Fruit fly (Drosophila melanogaster) whole organism, pupa: Measurements from ENCODE around the gene Naa15-16.

Source experiments
- CG10348 ChIP-seq: fragments of 200-800 bp; sonication (Bioruptor generic); IDR thresholded peaks from 2 replicates; pipeline ENCODE4 v1.3.6; 2022; ENCODE audit warnings: missing biosample characterization, missing genetic modification characterization
- CG12605 ChIP-seq: fragments of 200-800 bp; sonication (Bioruptor generic); IDR thresholded peaks from 2 replicates; pipeline ENCODE4 v1.3.6; 2022; ENCODE audit warnings: missing biosample characterization, missing genetic modification characterization
- CG13204 ChIP-seq: fragments of 200-800 bp; sonication (Bioruptor generic); optimal IDR thresholded peaks from 2 replicates; lab custom pipeline; 2018; ENCODE audit warnings: missing biosample characterization, mild to moderate bottlenecking, missing genetic modification characterization, moderate library complexity
- CG14655 ChIP-seq: fragments of 200-800 bp; sonication (Bioruptor generic); optimal IDR thresholded peaks from 3 replicates; lab custom pipeline; 2017; ENCODE audit warnings: mild to moderate bottlenecking, missing biosample characterization, missing genetic modification reagents, missing genetic modification characterization
- CG15710 ChIP-seq: fragments of 200-800 bp; sonication (Bioruptor generic); optimal IDR thresholded peaks from 2 replicates; lab custom pipeline; 2018; ENCODE audit warnings: missing biosample characterization, mild to moderate bottlenecking, missing genetic modification characterization, moderate library complexity
- CG17806 ChIP-seq: fragments of 200-800 bp; sonication (Bioruptor generic); optimal IDR thresholded peaks from 2 replicates; lab custom pipeline; 2018; ENCODE audit warnings: missing biosample characterization, mild to moderate bottlenecking, missing genetic modification characterization, moderate library complexity
- CG32121 ChIP-seq: fragments of 200-800 bp; sonication (Bioruptor generic); IDR thresholded peaks from 2 replicates; pipeline ENCODE4 v1.3.6; 2022; ENCODE audit warnings: missing biosample characterization, missing genetic modification characterization
- CG34367 ChIP-seq: fragments of 200-800 bp; sonication (Bioruptor generic); optimal IDR thresholded peaks from 2 replicates; lab custom pipeline; 2018; ENCODE audit warnings: missing biosample characterization, mild to moderate bottlenecking, missing genetic modification characterization
- CG4496 ChIP-seq: fragments of 200-800 bp; sonication (Bioruptor generic); IDR thresholded peaks from 3 replicates; pipeline ENCODE4 v1.3.6; 2022; ENCODE audit warnings: missing biosample characterization, missing genetic modification characterization
- CG8159 ChIP-seq: fragments of 200-800 bp; sonication (Bioruptor generic); optimal IDR thresholded peaks from 3 replicates; lab custom pipeline; 2018; ENCODE audit warnings: missing biosample characterization, mild to moderate bottlenecking, missing genetic modification characterization, moderate library complexity
- CG8301 ChIP-seq: fragments of 200-800 bp; sonication (Bioruptor generic); optimal IDR thresholded peaks from 2 replicates; lab custom pipeline; 2018; ENCODE audit warnings: missing biosample characterization, mild to moderate bottlenecking, missing genetic modification characterization
- CG9948 ChIP-seq: fragments of 200-800 bp; sonication (Bioruptor generic); optimal IDR thresholded peaks from 2 replicates; lab custom pipeline; 2018; ENCODE audit warnings: missing biosample characterization, mild to moderate bottlenecking, missing genetic modification characterization, moderate library complexity
- D1 ChIP-seq: fragments of 200-800 bp; sonication (Bioruptor generic); optimal IDR thresholded peaks from 2 replicates; lab custom pipeline; 2018; ENCODE audit warnings: missing biosample characterization, mild to moderate bottlenecking, missing genetic modification characterization, moderate library complexity
- EcR ChIP-seq: fragments of 200-800 bp; sonication (Bioruptor generic); optimal IDR thresholded peaks from 3 replicates; lab custom pipeline; 2019; ENCODE audit warnings: missing biosample characterization, missing genetic modification characterization, mild to moderate bottlenecking, moderate library complexity, missing genetic modification reagents
- Ets98B ChIP-seq: fragments of 200-800 bp; sonication (Bioruptor generic); IDR thresholded peaks from 2 replicates; pipeline ENCODE4 v1.3.6; 2022; ENCODE audit warnings: missing biosample characterization, missing genetic modification characterization
- Pif1A ChIP-seq: fragments of 200-800 bp; sonication (Bioruptor generic); optimal IDR thresholded peaks from 3 replicates; lab custom pipeline; 2016; ENCODE audit warnings: missing biosample characterization, missing genetic modification characterization
- Pif1B ChIP-seq: fragments of 200-800 bp; sonication (Bioruptor generic); optimal IDR thresholded peaks from 3 replicates; lab custom pipeline; 2016; ENCODE audit warnings: missing biosample characterization, missing genetic modification characterization
- Snoo ChIP-seq: fragments of 200-800 bp; sonication (Bioruptor generic); optimal IDR thresholded peaks from 3 replicates; lab custom pipeline; 2017; ENCODE audit warnings: missing biosample characterization, mild to moderate bottlenecking, missing genetic modification characterization, inconsistent platforms
- fd96Ca ChIP-seq: fragments of 200-800 bp; sonication (Bioruptor generic); IDR thresholded peaks from 3 replicates; pipeline ENCODE4 v1.3.6; 2022; ENCODE audit warnings: missing biosample characterization, missing genetic modification characterization
- gl ChIP-seq: fragments of 200-800 bp; sonication (Bioruptor generic); optimal IDR thresholded peaks from 2 replicates; lab custom pipeline; 2018; ENCODE audit warnings: missing biosample characterization, mild to moderate bottlenecking, missing genetic modification characterization
- rn ChIP-seq: fragments of 200-800 bp; sonication (Bioruptor generic); IDR thresholded peaks from 2 replicates; pipeline ENCODE4 v1.3.6; 2022; ENCODE audit warnings: missing biosample characterization, missing genetic modification characterization

Naa15-16 gene

DNA sequence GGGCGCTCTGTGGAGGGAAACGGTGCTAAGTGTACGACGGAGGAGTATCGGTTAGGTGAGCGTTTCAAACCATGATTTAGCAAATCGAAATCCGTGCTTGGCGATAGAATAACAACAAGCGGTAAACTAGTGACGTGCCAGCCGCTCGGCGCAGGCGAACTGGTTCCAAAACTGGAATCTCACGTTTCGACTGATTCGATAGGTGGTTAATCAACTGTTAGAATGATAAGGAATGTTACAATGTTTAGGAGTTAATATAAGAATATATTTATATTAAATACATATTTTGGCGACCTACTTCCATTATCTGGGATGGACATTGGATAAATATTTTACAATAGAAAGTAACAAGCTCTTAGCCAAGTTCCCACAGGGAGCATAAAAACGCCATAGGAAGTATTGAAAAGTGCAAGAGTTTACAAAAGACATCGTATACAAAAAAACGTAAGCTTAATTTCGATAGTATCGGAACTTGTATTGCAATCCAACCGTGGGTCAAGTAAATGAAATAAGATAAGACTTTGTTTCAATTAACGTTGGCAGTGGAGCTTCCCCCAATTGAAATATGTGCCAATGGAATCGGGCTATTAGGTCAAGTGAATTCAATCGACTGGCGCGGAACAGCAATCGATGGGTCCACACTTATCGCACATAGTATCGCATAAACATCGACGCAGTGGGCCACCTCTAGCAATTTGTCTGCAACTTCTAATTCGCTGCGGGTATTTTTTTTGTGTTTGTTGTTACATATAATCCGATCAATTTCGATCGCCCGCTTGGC is 15.2 kb downstream of the Naa15-16 start, which contains the start of the genes ksh, CG14200 and Pfrx:
Gene ksh, minus strand, starts transcription at position 163 of the 781 bp plus-strand sequence.
Gene CG14200, plus strand, starts transcription at position 676 of the 781 bp plus-strand sequence.
Gene Pfrx, plus strand, starts transcription at position 676 of the 781 bp plus-strand sequence.
- TF ChIP-seq CG4496 (GFP tag; lab: Robert Waterston, UW) = no peak
- no peak for TF ChIP-seq CG32121 (GFP tag; lab: Robert Waterston, UW)
- TF ChIP-seq CG8159 (tag; lab: Kevin White, UChicago) = no peak
- TF ChIP-seq rn (GFP tag; lab: Robert Waterston, UW) = no peak
- no peak for TF ChIP-seq Pif1A (GFP tag; lab: Kevin White, UChicago)
- TF ChIP-seq CG13204 = no peak
- no peak for TF ChIP-seq Ets98B
- TF ChIP-seq Snoo = no peak
- TF ChIP-seq CG17806 = no peak
- TF ChIP-seq CG34367 (tag; lab: Kevin White, UChicago) = no peak
- no peak for TF ChIP-seq gl (tag; lab: Kevin White, UChicago)
- no peak for TF ChIP-seq CG10348
- TF ChIP-seq CG9948 (tag; lab: Kevin White, UChicago) = no peak
- TF ChIP-seq Pif1B (GFP tag; lab: Kevin White, UChicago) = no peak
- TF ChIP-seq CG14655 (GFP tag; lab: Kevin White, UChicago) = no peak
- no peak for TF ChIP-seq CG8301 (tag; lab: Kevin White, UChicago)
- no peak for TF ChIP-seq EcR
- no peak for TF ChIP-seq CG12605 (GFP tag; lab: Robert Waterston, UW)
- TF ChIP-seq fd96Ca (GFP tag; lab: Robert Waterston, UW) = no peak
- no peak for TF ChIP-seq D1 (tag; lab: Kevin White, UChicago)

DNA sequence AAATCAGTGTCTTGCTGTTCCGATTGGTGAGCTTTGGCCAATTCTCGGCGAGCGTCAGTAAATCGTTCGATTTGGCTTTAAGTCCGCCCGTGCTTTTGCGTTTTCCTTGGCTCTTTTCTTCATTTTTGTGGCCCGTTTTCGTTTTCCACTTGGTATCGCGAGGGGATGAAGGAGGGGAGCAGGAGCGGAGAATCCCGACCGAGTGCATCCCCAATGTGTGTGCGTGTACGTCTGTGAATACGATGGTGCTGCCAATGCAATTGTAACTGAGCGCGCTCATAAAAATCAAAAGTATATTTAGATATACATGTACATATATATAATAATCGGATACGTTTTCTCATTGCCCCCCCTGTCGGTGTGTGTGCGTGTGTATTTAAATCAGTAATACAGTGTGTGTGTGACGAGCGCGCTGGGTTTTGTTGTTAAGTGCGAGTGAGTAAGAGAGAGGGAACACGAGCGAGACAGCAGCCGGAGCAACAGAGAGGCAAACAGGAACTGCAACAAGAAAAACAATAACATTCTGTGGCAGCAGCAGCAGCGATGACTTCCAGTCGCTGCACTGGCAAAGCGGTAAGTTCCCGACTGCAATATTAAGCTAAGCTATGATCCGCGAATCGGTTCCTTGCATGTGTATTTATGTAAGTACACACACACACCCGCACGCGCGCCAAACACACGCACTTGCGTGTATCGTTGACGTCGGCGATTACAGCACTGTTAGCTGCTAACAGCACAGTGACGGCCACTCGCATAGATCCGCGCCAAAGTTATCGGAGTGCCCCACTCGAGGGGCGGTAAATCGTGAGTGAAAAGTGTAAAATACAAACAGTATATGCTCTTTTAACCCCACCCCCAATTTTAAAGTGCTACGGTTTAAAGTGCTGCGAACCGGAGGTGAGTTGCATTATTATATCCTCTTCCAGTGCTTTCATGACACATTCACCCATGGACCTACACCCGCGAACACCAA is 16.1 kb downstream of the Naa15-16 start:
- TF ChIP-seq Snoo (peak; percentile 60), Pif1A (GFP tag; lab: Kevin White, UChicago) (no peak), CG34367 (tag; lab: Kevin White, UChicago) (peak; percentile 61), CG8301 (tag; lab: Kevin White, UChicago) (peak; percentile 67), D1 (tag; lab: Kevin White, UChicago) (no peak), CG13204 (peak; percentile 16), CG14655 (GFP tag; lab: Kevin White, UChicago) (no peak), EcR (no peak), CG10348 (no peak), rn (GFP tag; lab: Robert Waterston, UW) (0 out of 2 replicates have a peak, but pooled peaks have one; percentile 5), Pif1B (GFP tag; lab: Kevin White, UChicago) (no peak), CG15710 (tag; lab: Kevin White, UChicago) (peak; percentile 59), CG8159 (tag; lab: Kevin White, UChicago) (peak; percentile 68), gl (tag; lab: Kevin White, UChicago) (no peak), CG9948 (tag; lab: Kevin White, UChicago) (peak; percentile 62), CG17806 (peak; percentile 41), CG32121 (GFP tag; lab: Robert Waterston, UW) (peak; percentile 58; the same call in 1 of the 2 replicates), CG12605 (GFP tag; lab: Robert Waterston, UW) (peak; percentile 55), Ets98B (peak; percentile 76), fd96Ca (GFP tag; lab: Robert Waterston, UW) (peak; percentile 86), CG4496 (GFP tag; lab: Robert Waterston, UW) (peak; percentile 80; the same call in 2 of the 3 replicates)
- TF ChIP-seq, all 21 proteins: peak for 14

DNA sequence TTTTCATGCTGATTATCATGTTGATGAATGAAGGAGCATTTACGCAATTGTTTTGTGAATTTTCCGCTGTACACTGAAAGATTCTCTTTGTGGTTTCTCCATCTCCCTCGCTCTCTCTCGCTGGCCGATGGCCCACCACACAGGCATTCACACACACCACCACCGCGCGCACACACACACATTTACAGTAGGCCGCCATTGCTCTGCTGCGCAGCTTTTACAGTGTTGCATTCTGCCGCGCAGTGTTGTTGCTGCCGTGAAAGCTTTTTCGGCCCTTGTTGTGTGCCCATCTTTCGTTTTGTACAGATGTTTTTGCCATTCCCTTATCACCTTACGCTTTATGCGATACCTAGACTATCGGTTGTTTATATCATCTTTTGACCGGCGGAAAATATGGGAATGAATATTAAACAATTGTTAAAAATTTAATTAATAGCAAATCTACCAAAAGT is 17.1 kb downstream of the Naa15-16 start:
- no peak for TF ChIP-seq CG10348
- TF ChIP-seq CG34367 (tag; lab: Kevin White, UChicago) = no peak
- no peak for TF ChIP-seq EcR
- TF ChIP-seq CG4496 (GFP tag; lab: Robert Waterston, UW) = peak; percentile 55; the same call in 1 of the 3 replicates
- TF ChIP-seq CG12605 (GFP tag; lab: Robert Waterston, UW) = peak; percentile 36; the same call in 1 of the 2 replicates
- no peak for TF ChIP-seq CG9948 (tag; lab: Kevin White, UChicago)
- no peak for TF ChIP-seq CG8301 (tag; lab: Kevin White, UChicago)
- TF ChIP-seq D1 (tag; lab: Kevin White, UChicago) = no peak
- no peak for TF ChIP-seq Pif1B (GFP tag; lab: Kevin White, UChicago)
- no peak for TF ChIP-seq CG13204
- no peak for TF ChIP-seq CG17806
- peak; percentile 29; the same call in 1 of the 2 replicates for TF ChIP-seq CG32121 (GFP tag; lab: Robert Waterston, UW)
- no peak for TF ChIP-seq CG14655 (GFP tag; lab: Kevin White, UChicago)
- no peak for TF ChIP-seq CG15710 (tag; lab: Kevin White, UChicago)
- TF ChIP-seq fd96Ca (GFP tag; lab: Robert Waterston, UW) = 0 out of 3 replicates have a peak, but pooled peaks have one; percentile 31
- TF ChIP-seq rn (GFP tag; lab: Robert Waterston, UW) = no peak
- no peak for TF ChIP-seq Pif1A (GFP tag; lab: Kevin White, UChicago)
- TF ChIP-seq Snoo = no peak
- TF ChIP-seq Ets98B = peak; percentile 32
- TF ChIP-seq gl (tag; lab: Kevin White, UChicago) = no peak
- TF ChIP-seq CG8159 (tag; lab: Kevin White, UChicago) = no peak
